Worm (Caenorhabditis elegans) whole organism, L1 larva: ENCODE data around the gene B0024.3.

Experiments used
- aly-2 ChIP-seq: fragments of 150-350 bp; optimal IDR thresholded peaks from 2 replicates; lab custom pipeline; 2014; ENCODE audit warnings: missing biosample characterization, missing genetic modification characterization
- dpl-1 ChIP-seq, 3 experiments: fragments of 150-350 bp in 2 of 3; sonication (generic microtip) in 1 of 3; optimal IDR thresholded peaks; 2 replicates each; lab custom pipeline; 2014 to 2017; ENCODE audit warnings: missing biosample characterization in 3 of 3, missing genetic modification characterization in 3 of 3, missing genetic modification reagents in 3 of 3
- ets-5 ChIP-seq: fragments of 200-800 bp; sonication (Bioruptor generic); IDR thresholded peaks from 2 replicates; pipeline ENCODE4 v1.3.6; 2022; ENCODE audit warnings: missing genetic modification characterization, missing compliant biosample characterization
- lin-13 ChIP-seq: fragments of 150-350 bp; optimal IDR thresholded peaks from 2 replicates; lab custom pipeline; 2014; ENCODE audit warnings: missing biosample characterization, missing genetic modification reagents, missing genetic modification characterization
- nhr-11 ChIP-seq: fragments of 150-350 bp; optimal IDR thresholded peaks from 2 replicates; lab custom pipeline; 2014; ENCODE audit warnings: missing biosample characterization, missing genetic modification characterization
- nhr-77 ChIP-seq: fragments of 150-350 bp; optimal IDR thresholded peaks from 2 replicates; lab custom pipeline; 2014; ENCODE audit warnings: missing biosample characterization, missing genetic modification characterization
- nhr-85 ChIP-seq: sonication (generic microtip); peaks from one replicate; lab custom pipeline; 2016; ENCODE audit warnings: missing genetic modification characterization, inconsistent platforms, missing compliant biosample characterization
- pqm-1 ChIP-seq: sonication (generic microtip); optimal IDR thresholded peaks from 3 replicates; lab custom pipeline; 2017; ENCODE audit warnings: missing biosample characterization, missing genetic modification characterization
- sox-4 ChIP-seq: sonication (generic microtip); optimal IDR thresholded peaks from 2 replicates; lab custom pipeline; 2016; ENCODE audit warnings: missing genetic modification characterization, missing compliant biosample characterization
- swsn-7 ChIP-seq: sonication (generic microtip); optimal IDR thresholded peaks from 2 replicates; lab custom pipeline; 2016; ENCODE audit warnings: missing genetic modification characterization, missing compliant biosample characterization
- tbx-2 ChIP-seq: sonication (generic microtip); optimal IDR thresholded peaks from 2 replicates; lab custom pipeline; 2016; ENCODE audit warnings: missing genetic modification characterization, missing compliant biosample characterization

DNA sequence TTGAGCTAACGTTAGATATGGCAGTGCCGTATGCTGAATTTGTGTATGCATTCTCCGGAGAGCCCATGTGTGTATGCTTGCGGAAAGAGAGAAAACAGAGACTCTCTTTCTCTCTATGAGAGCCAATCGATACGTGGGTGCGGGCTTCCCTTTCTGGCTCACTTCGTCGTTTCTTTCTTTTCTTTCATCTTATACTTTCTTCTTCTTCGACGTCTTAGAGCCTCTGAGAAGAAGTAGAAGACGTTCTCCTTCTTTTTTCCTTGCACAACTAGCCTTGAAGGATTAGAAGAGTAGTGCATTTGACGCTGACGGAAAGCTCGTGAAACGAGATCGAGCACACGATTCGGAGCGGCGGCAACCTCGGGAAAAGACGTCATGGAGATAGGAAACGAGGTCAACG is 13.5 kb upstream of the B0024.3 start:
- TF ChIP-seq pqm-1 (tag; lab: Kevin White, UChicago) (no peak), lin-13 (GFP tag; lab: Kevin White, UChicago) (no peak), dpl-1 (GFP tag; optimal IDR thresholded peaks at IDR 0.05; lab: Kevin White, UChicago) (peak in 1 of 3 experiments; percentile 0), nhr-85 (no peak), sox-4 (tag; lab: Kevin White, UChicago) (no peak), nhr-77 (tag; lab: Kevin White, UChicago) (no peak), ets-5 (no peak), tbx-2 (tag; lab: Kevin White, UChicago) (peak; percentile 59), swsn-7 (tag; lab: Kevin White, UChicago) (peak; percentile 60), nhr-11 (no peak), aly-2 (tag; lab: Kevin White, UChicago) (no peak)
